Worm (Caenorhabditis elegans) whole organism, L1 larva: ENCODE measurements around the gene C53B7.6.

Experiments used
- elt-3 ChIP-seq, 6 experiments: fragments of 150-350 bp in 1 of 6; sonication (generic microtip); optimal IDR thresholded peaks; 2 replicates each; lab custom pipeline; 2017 to 2018; ENCODE audit warnings: missing biosample characterization in 6 of 6, missing genetic modification characterization in 6 of 6, inconsistent platforms in 1 of 6
- fos-1 ChIP-seq: fragments of 150-350 bp; optimal IDR thresholded peaks from 2 replicates; lab custom pipeline; 2014; ENCODE audit warnings: missing biosample characterization, missing genetic modification characterization
- lin-13 ChIP-seq: fragments of 150-350 bp; optimal IDR thresholded peaks from 2 replicates; lab custom pipeline; 2014; ENCODE audit warnings: missing biosample characterization, missing genetic modification reagents, missing genetic modification characterization
- nhr-28 ChIP-seq: fragments of 150-350 bp; optimal IDR thresholded peaks from 2 replicates; lab custom pipeline; 2014; ENCODE audit warnings: missing biosample characterization, missing genetic modification characterization
- nhr-85 ChIP-seq: sonication (generic microtip); peaks from one replicate; lab custom pipeline; 2016; ENCODE audit warnings: missing genetic modification characterization, inconsistent platforms, missing compliant biosample characterization
- skn-1 ChIP-seq: fragments of 150-350 bp; optimal IDR thresholded peaks from 2 replicates; lab custom pipeline; 2014; ENCODE audit warnings: missing biosample characterization, missing genetic modification characterization
- snpc-4 ChIP-seq: fragments of 150-350 bp; optimal IDR thresholded peaks from 2 replicates; lab custom pipeline; 2014; ENCODE audit warnings: missing biosample characterization, missing genetic modification characterization
- unc-62 ChIP-seq: fragments of 150-350 bp; optimal IDR thresholded peaks from 2 replicates; lab custom pipeline; 2014; ENCODE audit warnings: missing biosample characterization, missing genetic modification reagents, missing genetic modification characterization
- ztf-4 ChIP-seq: fragments of 150-350 bp; optimal IDR thresholded peaks from 2 replicates; lab custom pipeline; 2014; ENCODE audit warnings: missing biosample characterization, missing genetic modification characterization

- TF ChIP-seq skn-1 (no peak), nhr-28 (tag; lab: Kevin White, UChicago) (no peak), snpc-4 (tag; lab: Kevin White, UChicago) (no peak), lin-13 (GFP tag; lab: Kevin White, UChicago) (no peak), fos-1 (tag; lab: Kevin White, UChicago) (no peak), elt-3 (tag; optimal IDR thresholded peaks at IDR 0.05; lab: Kevin White, UChicago) (no peak), nhr-85 (no peak), unc-62 (no peak), ztf-4 (tag; lab: Kevin White, UChicago) (no peak)
Observed at ce11 chrX:6825840-6826239, 42.7 kb downstream of the C53B7.6 start, which contains the start of gene F41B4.1.
